Fruit fly (Drosophila melanogaster) ovary, adult (tissue): ENCODE measurements around the gene CG46448.

Source experiments
- CG17801 ChIP-seq: fragments of 200-800 bp; optimal IDR thresholded peaks from 2 replicates; lab custom pipeline; 2019; ENCODE audit warnings: missing biosample characterization, mild to moderate bottlenecking, missing genetic modification characterization, moderate library complexity; ENCODE audit not compliant: partially characterized antibody

CG46448 gene

DNA sequence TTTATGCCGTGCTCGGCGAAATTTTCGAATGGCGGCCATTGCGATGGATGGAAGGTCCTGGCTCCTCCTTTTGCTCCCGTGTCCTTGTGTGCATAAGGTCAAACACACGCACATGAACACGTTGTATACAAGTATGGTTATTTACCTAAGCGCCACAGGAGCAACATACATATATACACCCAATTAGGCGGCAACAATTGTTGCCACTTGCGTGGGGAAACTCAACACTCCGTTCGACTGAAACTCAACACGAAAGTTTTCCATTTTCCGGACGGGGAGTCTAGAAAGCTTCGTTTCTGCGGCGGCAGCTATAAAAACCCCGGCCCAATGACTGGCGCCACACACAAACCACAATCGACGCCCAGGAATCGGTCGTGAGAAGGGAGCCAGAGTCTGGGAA is at the start of gene CG46448:
CG46448 (plus strand) TSS at position 340 of the 400 bp plus-strand sequence.
- TF ChIP-seq CG17801 (GFP tag; lab: Kevin White, UChicago), result no peak

DNA sequence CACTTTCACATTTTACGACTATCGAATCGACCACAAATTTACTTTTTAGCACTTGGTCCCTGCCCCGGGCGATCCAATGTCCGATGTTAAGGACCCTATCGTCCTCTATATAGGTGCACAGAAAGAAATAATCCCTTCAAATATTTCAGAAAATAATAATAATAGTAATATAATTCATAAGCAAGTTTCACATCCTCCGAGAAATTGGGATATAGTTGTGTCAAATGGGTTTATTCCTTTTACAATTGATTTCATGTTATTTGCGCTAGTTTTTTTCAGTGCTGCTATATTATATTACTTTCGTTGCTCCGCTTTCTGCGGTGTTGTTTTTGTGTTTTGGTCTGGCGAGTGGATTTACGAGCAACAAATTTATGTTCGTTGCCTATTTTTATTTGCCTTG is 43.0 kb upstream of the CG46448 start:
- TF ChIP-seq CG17801 (GFP tag; lab: Kevin White, UChicago), result no peak

- peak; percentile 46 for TF ChIP-seq CG17801 (GFP tag; lab: Kevin White, UChicago)
Measured at dm6 chr2L:2357228-2357656, 34.2 kb upstream of the CG46448 start, which contains the start of gene CG9967. TSS of gene CG9967 (minus strand) at chr2L:2357356.

DNA sequence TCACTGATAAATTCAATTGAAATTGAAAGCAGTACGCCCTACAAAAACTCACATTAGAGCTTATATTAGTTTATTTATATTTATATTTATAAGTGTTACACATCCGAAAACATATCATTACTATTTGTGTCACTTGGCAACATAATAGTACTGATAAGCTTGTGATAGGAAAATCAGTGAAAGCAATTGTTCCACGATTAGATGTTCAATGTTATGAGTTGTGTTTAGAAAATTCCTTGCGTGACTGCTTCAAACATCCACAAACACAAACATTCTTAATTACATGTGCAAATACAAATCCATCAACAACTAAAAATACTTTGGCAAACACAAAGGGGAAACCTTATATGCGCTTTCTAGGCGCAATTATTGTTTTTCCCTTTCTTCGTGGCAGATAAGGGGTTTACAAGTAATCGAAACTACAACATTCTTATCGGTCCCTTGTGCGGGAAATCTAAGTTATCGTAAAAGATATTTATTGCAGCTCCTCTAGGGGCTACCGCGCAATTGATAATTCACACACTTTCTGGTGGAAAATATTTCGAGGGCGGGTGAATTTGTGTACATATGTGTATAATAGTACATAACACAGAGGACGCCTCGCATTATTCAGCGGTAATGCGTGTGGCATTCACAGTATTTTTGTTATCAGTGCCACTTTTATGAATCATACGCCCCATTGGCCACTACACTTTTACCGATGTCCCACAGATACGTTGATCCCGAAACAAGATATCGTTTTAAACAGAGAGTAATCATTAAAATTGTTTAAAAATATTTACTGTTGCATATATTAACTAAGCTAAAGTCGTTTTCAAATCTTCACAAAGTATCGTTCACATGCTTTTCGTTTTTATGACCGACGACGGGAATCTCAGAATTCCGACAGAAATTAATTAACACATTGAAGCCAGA is 29.3 kb upstream of the CG46448 start:
- no peak for TF ChIP-seq CG17801 (GFP tag; lab: Kevin White, UChicago)

- no peak for TF ChIP-seq CG17801 (GFP tag; lab: Kevin White, UChicago)
Measured at dm6 chr2L:2362808-2363394, 28.6 kb upstream of the CG46448 start.

DNA sequence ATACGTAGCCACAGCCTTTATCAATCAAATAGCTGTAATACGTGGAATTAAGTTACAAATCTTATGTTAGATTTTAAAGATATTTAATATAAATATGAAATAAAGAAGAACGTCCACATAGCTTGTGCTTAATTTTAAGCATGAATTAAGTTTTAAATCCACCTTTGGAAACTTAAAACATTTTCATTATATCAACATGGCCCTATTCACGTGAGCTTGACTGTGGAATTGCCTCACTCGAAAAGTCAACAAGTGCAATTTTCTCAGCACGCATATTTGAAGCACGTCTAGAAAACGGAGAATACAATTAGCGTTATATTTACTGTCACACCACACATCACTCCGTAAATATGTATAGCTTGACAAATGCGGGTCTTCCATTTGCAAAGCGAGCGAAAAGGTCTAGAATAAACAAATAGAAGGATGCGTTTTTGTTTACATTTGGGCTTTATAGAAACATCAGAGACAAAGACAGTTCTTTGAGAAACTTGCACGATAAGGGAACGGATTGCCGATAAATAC is 27.8 kb upstream of the CG46448 start:
- TF ChIP-seq CG17801 (GFP tag; lab: Kevin White, UChicago), result peak; percentile 97

DNA sequence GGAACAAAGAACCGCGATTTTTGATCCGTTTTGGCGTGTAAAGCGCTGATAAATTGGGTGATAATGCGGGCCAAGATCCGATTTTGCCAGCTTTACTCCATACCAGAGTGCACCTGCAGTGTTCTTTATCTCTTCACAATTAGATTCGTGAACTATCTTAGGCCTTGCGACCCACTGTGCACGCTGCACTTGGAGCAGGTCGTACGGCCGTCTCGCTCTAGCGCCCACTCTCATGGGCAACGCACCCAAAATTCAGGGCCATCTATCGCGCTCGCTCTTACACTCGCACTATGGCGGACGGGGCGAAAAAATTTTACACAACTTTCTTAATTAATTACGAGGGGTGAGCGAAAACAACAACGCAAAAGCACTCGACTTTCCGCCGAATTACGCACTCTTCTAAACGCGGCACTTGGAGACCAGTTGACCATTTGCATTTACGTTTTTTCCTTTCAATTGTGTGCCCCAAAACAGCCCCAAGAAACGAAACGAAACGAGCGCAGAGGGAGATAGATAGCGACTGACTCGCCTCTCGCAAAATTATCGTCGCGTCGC is 27.2 kb upstream of the CG46448 start:
- no peak for TF ChIP-seq CG17801 (GFP tag; lab: Kevin White, UChicago)

dm6 chr2L:2365077-2365651 is 26.3 kb upstream of the CG46448 start, which contains the start of the genes Rab5 and Axud1:
TSS of gene Rab5 (minus strand) at chr2L:2365273.
TSS of gene Axud1 (plus strand) at chr2L:2365345.
- no peak for TF ChIP-seq CG17801 (GFP tag; lab: Kevin White, UChicago)

- TF ChIP-seq CG17801 (GFP tag; lab: Kevin White, UChicago), result no peak
Measured at dm6 chr2L:2365655-2366214, 25.7 kb upstream of the CG46448 start.

DNA sequence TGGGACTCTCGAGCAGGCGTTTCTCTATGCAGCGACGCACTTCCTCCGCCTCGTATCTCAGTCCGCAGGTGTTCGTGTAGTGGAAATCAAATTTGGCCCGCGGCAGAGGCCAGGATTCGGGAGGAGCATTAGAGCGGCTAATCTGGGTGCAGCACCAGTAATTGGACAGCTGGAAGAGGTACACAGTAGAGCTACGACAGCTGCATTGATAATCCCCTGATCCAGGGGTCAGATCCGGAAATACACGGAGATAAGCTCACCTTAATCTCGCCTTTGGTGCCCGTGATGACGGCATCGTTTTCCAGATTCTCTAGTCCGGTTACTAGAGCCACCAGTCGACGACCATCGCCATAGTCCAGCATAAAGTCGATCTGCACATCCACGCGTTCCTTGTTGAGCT is 21.1 kb upstream of the CG46448 start:
- TF ChIP-seq CG17801 (GFP tag; lab: Kevin White, UChicago), result no peak

DNA sequence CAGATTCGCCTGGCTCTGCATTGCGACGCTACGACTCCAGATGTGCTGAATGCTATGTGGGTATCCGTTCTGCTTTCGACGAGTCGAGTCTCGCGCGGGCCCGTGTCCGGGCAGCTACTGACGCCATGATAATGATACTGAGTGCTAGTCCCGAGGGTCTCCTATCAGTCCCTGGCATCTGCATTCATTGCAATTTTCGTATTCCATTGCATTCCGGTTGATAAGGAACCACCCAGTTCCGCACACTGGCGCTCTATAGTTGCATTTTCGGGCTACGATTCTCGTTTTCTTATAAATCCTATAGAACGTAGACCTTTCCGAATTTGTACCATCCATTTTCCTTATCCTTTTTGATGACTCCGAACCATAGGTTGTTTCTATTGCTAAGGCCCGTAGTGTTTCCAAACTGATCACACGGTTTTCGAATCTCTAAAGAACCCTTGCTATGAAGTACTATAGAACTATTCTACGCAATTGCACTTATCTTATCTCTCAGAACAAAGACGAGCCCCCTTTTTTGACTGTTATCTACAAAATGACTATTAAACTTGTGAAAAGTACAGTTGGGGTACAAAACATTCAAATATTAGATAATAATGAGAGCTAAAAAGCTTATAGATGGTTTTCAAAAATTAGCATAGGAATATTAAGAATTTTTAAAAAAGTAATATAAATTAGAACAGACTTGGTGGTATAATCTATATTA is 19.9 kb upstream of the CG46448 start, which contains the start of gene CG3597:
CG3597 (minus strand) TSS at position 119 of the 706 bp plus-strand sequence.
- TF ChIP-seq CG17801 (GFP tag; lab: Kevin White, UChicago), result no peak

dm6 chr2L:2372112-2372449 is 19.4 kb upstream of the CG46448 start:
- no peak for TF ChIP-seq CG17801 (GFP tag; lab: Kevin White, UChicago)

DNA sequence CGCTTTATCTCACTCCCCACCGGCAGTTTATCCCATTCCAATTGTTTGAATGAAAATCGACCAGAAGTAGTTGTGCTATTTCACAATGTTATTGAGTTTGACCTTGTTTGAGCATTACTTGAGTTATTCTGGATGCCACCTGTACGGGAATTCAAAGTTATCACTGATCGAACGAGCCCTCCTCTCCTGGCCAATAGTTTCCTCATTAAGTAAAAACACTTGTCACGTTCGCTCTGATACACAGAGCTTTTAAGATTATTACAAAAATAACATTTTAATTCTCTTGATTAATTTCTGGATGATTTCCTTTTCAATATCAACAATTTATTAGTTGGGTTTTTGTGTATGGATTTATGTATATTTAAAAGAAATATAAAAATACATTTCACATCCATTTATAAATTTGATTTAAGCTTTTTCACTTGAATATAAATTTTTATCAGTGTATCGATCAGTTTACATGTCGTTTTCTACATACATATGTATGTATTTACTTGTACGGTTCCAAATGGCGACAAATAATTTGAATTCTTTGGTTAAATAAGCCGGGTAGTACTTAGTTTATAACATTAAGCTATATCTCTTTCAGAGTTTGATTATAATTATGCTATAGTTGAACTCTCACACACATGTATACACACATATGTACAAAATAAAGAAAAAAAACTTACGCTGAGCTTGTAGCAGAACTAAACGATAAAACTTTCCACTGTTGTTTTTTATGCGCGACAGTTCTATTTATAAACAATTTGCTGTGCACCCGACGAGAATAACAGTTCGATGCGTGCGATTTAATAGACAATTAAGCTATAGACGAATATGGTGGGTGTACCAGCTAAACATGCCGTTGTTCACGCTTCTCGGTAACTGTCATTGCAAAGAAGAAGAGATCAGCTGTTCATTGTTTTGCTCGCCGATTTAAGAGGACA is 17.4 kb upstream of the CG46448 start, which contains the start of the genes CG3609 and CG15390:
CG3609 (minus strand) TSS at position 810 of the 929 bp plus-strand sequence.
CG15390 (plus strand) TSS at position 896 of the 929 bp plus-strand sequence.
- TF ChIP-seq CG17801 (GFP tag; lab: Kevin White, UChicago), result peak; percentile 76
